Fruit fly (Drosophila melanogaster) whole organism, larva: Measurements from ENCODE around the gene CG3285.

Experiments used
- noc ChIP-seq: fragments of 200-800 bp; sonication (Bioruptor generic); optimal IDR thresholded peaks from 3 replicates; lab custom pipeline; 2019; ENCODE audit warnings: missing biosample characterization, mild to moderate bottlenecking, missing genetic modification characterization, moderate library complexity

Gene CG3285

dm6 chr2L:3330628-3331027 is at the start of gene CG3285:
CG3285 (plus strand) TSS chr2L:3330928.
- TF ChIP-seq noc (tag; lab: Kevin White, UChicago): no peak

dm6 chr2L:3293718-3294340 is 36.9 kb upstream of the CG3285 start:
- TF ChIP-seq noc (tag; lab: Kevin White, UChicago): no peak

dm6 chr2L:3294572-3294971 is 36.2 kb upstream of the CG3285 start, which contains the start of gene CG9664:
CG9664 (minus strand) TSS chr2L:3294706.
- no peak for TF ChIP-seq noc (tag; lab: Kevin White, UChicago)

dm6 chr2L:3298065-3298469 is 32.7 kb upstream of the CG3285 start:
- TF ChIP-seq noc (tag; lab: Kevin White, UChicago): no peak

- no peak for TF ChIP-seq noc (tag; lab: Kevin White, UChicago)
These were observed 31.6 kb upstream of the CG3285 start for dm6 chr2L:3299142-3299541.

- TF ChIP-seq noc (tag; lab: Kevin White, UChicago): no peak
These were observed 30.9 kb upstream of the CG3285 start for dm6 chr2L:3299803-3300202.

- no peak for TF ChIP-seq noc (tag; lab: Kevin White, UChicago)
These were observed 29.7 kb upstream of the CG3285 start for dm6 chr2L:3301058-3301457.

- peak; percentile 99 for TF ChIP-seq noc (tag; lab: Kevin White, UChicago)
These were observed 28.8 kb upstream of the CG3285 start for dm6 chr2L:3301755-3302499.

- peak; percentile 50 for TF ChIP-seq noc (tag; lab: Kevin White, UChicago)
These were observed 27.5 kb upstream of the CG3285 start, which contains the start of gene CG9663 for dm6 chr2L:3302958-3303842. CG9663 (minus strand) TSS chr2L:3303130.

- no peak for TF ChIP-seq noc (tag; lab: Kevin White, UChicago)
These were observed 26.8 kb upstream of the CG3285 start, which contains the start of gene CG3277 for dm6 chr2L:3303893-3304292. CG3277 (plus strand) TSS chr2L:3304100.

dm6 chr2L:3304831-3305828 is 25.6 kb upstream of the CG3285 start:
- peak; percentile 39 for TF ChIP-seq noc (tag; lab: Kevin White, UChicago)

- TF ChIP-seq noc (tag; lab: Kevin White, UChicago): no peak
These were observed 23.5 kb upstream of the CG3285 start for dm6 chr2L:3307189-3307588.

- TF ChIP-seq noc (tag; lab: Kevin White, UChicago): no peak
These were observed 22.0 kb upstream of the CG3285 start, which contains the start of gene CG15406 for dm6 chr2L:3308529-3309272. CG15406 (plus strand) TSS chr2L:3309222.
